Worm (Caenorhabditis elegans) whole organism, L4 larva: ENCODE results near the gene C27B7.5.

Experiments used
- D1046.2 ChIP-seq: fragments of 200-800 bp; sonication (Bioruptor generic); IDR thresholded peaks from 2 replicates; pipeline ENCODE4 v1.3.6; 2022; ENCODE audit warnings: missing genetic modification characterization, missing compliant biosample characterization
- F10B5.3 ChIP-seq: sonication (generic microtip); optimal IDR thresholded peaks from 2 replicates; lab custom pipeline; 2016; ENCODE audit warnings: mild to moderate bottlenecking, missing genetic modification characterization, missing compliant biosample characterization
- T26A8.4 ChIP-seq: fragments of 200-800 bp; sonication (Bioruptor generic); IDR thresholded peaks from 2 replicates; pipeline ENCODE4 v1.3.6; 2022; ENCODE audit warnings: missing genetic modification characterization, missing compliant biosample characterization
- Y105C5A.15 ChIP-seq: fragments of 200-800 bp; sonication (Bioruptor generic); IDR thresholded peaks from 2 replicates; pipeline ENCODE4 v1.3.6; 2022; ENCODE audit warnings: missing genetic modification characterization, missing compliant biosample characterization
- aha-1 ChIP-seq: fragments of 150-350 bp; peaks from one replicate; lab custom pipeline; 2014; ENCODE audit warnings: missing biosample characterization, missing genetic modification characterization
- arid-1 ChIP-seq: fragments of 200-800 bp; sonication (Bioruptor generic); conservative IDR thresholded peaks from 2 replicates; pipeline ENCODE4 v1.3.6; 2022; ENCODE audit warnings: missing genetic modification reagents, missing genetic modification characterization, missing compliant biosample characterization
- ceh-28 ChIP-seq: fragments of 150-350 bp; optimal IDR thresholded peaks from 2 replicates; lab custom pipeline; 2014; ENCODE audit warnings: missing biosample characterization, missing genetic modification reagents, missing genetic modification characterization
- ceh-62 ChIP-seq: sonication (generic microtip); optimal IDR thresholded peaks from 2 replicates; lab custom pipeline; 2017; ENCODE audit warnings: missing biosample characterization, missing genetic modification characterization
- ceh-82 ChIP-seq: sonication (generic microtip); optimal IDR thresholded peaks from 2 replicates; lab custom pipeline; 2017; ENCODE audit warnings: missing biosample characterization, missing genetic modification characterization
- daf-12 ChIP-seq: fragments of 150-350 bp; optimal IDR thresholded peaks from 2 replicates; lab custom pipeline; 2014; ENCODE audit warnings: missing biosample characterization, missing genetic modification reagents, missing genetic modification characterization
- dmd-6 ChIP-seq: fragments of 200-800 bp; sonication (Bioruptor generic); IDR thresholded peaks from 2 replicates; pipeline ENCODE4 v1.3.6; 2022; ENCODE audit warnings: missing genetic modification reagents, missing genetic modification characterization, missing compliant biosample characterization
- dmd-8 ChIP-seq: fragments of 200-800 bp; sonication (Bioruptor generic); IDR thresholded peaks from 2 replicates; pipeline ENCODE4 v1.3.6; 2022; ENCODE audit warnings: missing genetic modification characterization, missing compliant biosample characterization
- dmd-9 ChIP-seq: fragments of 200-800 bp; sonication (Bioruptor generic); IDR thresholded peaks from 2 replicates; pipeline ENCODE4 v1.3.6; 2022; ENCODE audit warnings: missing genetic modification reagents, missing genetic modification characterization, missing compliant biosample characterization
- dpl-1 ChIP-seq: fragments of 150-350 bp; optimal IDR thresholded peaks from 2 replicates; lab custom pipeline; 2014; ENCODE audit warnings: missing biosample characterization, missing genetic modification reagents, missing genetic modification characterization
- duxl-1 ChIP-seq: sonication (generic microtip); optimal IDR thresholded peaks from 2 replicates; lab custom pipeline; 2016; ENCODE audit warnings: mild to moderate bottlenecking, missing genetic modification characterization, moderate library complexity, missing compliant biosample characterization; ENCODE audit not compliant: poor library complexity
- dve-1 ChIP-seq: sonication (generic microtip); optimal IDR thresholded peaks from 2 replicates; lab custom pipeline; 2017; ENCODE audit warnings: antibody characterized with exemption, mild to moderate bottlenecking, missing genetic modification characterization, missing compliant biosample characterization; ENCODE audit not compliant: insufficient read depth
- egl-43 ChIP-seq: fragments of 200-800 bp; sonication (Bioruptor generic); IDR thresholded peaks from 2 replicates; pipeline ENCODE4 v1.3.6; 2022; ENCODE audit warnings: missing genetic modification reagents, missing genetic modification characterization, missing compliant biosample characterization
- gei-8 ChIP-seq: fragments of 200-800 bp; sonication (Bioruptor generic); optimal IDR thresholded peaks from 2 replicates; lab custom pipeline; 2018; ENCODE audit warnings: mild to moderate bottlenecking, missing genetic modification characterization, missing compliant biosample characterization
- hlh-30 ChIP-seq: sonication (generic microtip); optimal IDR thresholded peaks from 2 replicates; lab custom pipeline; 2017; ENCODE audit warnings: antibody characterized with exemption, mild to moderate bottlenecking, missing genetic modification characterization, missing compliant biosample characterization; ENCODE audit not compliant: insufficient read depth
- hmg-1.1 ChIP-seq: fragments of 200-800 bp; sonication (Bioruptor generic); IDR thresholded peaks from 2 replicates; pipeline ENCODE4 v1.3.6; 2022; ENCODE audit warnings: missing genetic modification reagents, missing genetic modification characterization, missing compliant biosample characterization
- lim-7 ChIP-seq: fragments of 200-800 bp; sonication (Bioruptor generic); IDR thresholded peaks from 2 replicates; pipeline ENCODE4 v1.3.6; 2022; ENCODE audit warnings: missing genetic modification characterization, missing compliant biosample characterization
- lin-13 ChIP-seq: fragments of 150-350 bp; optimal IDR thresholded peaks from 2 replicates; lab custom pipeline; 2014; ENCODE audit warnings: missing biosample characterization, missing genetic modification reagents, missing genetic modification characterization
- lin-29 ChIP-seq: fragments of 200-800 bp; sonication (Bioruptor generic); IDR thresholded peaks from 2 replicates; pipeline ENCODE4 v1.3.6; 2022; ENCODE audit warnings: missing genetic modification reagents, missing genetic modification characterization, missing compliant biosample characterization
- lin-38 ChIP-seq: fragments of 200-800 bp; sonication (Bioruptor generic); IDR thresholded peaks from 2 replicates; pipeline ENCODE4 v1.3.6; 2022; ENCODE audit warnings: missing genetic modification reagents, missing genetic modification characterization, missing compliant biosample characterization
- lin-39 ChIP-seq: fragments of 150-350 bp; optimal IDR thresholded peaks from 2 replicates; lab custom pipeline; 2014; ENCODE audit warnings: missing biosample characterization, missing genetic modification reagents, missing genetic modification characterization
- lsy-2 ChIP-seq, 2 experiments: fragments of 150-350 bp in 1 of 2; sonication (generic microtip) in 1 of 2; optimal IDR thresholded peaks; 2 replicates each; lab custom pipeline; 2014 to 2017; ENCODE audit warnings: missing biosample characterization in 2 of 2, missing genetic modification characterization in 2 of 2
- madf-9 ChIP-seq: fragments of 200-800 bp; sonication (Bioruptor generic); conservative IDR thresholded peaks from 2 replicates; pipeline ENCODE4 v1.3.6; 2022; ENCODE audit warnings: missing genetic modification reagents, missing genetic modification characterization, missing compliant biosample characterization
- mes-2 ChIP-seq: sonication (generic microtip); optimal IDR thresholded peaks from 2 replicates; lab custom pipeline; 2016; ENCODE audit warnings: missing genotype, mild to moderate bottlenecking, missing genetic modification characterization, missing compliant biosample characterization; ENCODE audit not compliant: poor library complexity, severe bottlenecking
- mxl-2 ChIP-seq: fragments of 200-800 bp; sonication (Bioruptor generic); conservative IDR thresholded peaks from 2 replicates; pipeline ENCODE4 v1.3.6; 2022; ENCODE audit warnings: missing genetic modification reagents, missing genetic modification characterization, missing compliant biosample characterization
- nhr-10 ChIP-seq: fragments of 150-350 bp; optimal IDR thresholded peaks from 2 replicates; lab custom pipeline; 2014; ENCODE audit warnings: missing biosample characterization, missing genetic modification characterization
- nhr-11 ChIP-seq: fragments of 150-350 bp; optimal IDR thresholded peaks from 2 replicates; lab custom pipeline; 2014; ENCODE audit warnings: missing biosample characterization, missing genetic modification characterization
- nhr-237 ChIP-seq: sonication (generic microtip); optimal IDR thresholded peaks from 2 replicates; lab custom pipeline; 2017; ENCODE audit warnings: missing biosample characterization, missing genetic modification characterization
- nhr-42 ChIP-seq: fragments of 200-800 bp; sonication (Bioruptor generic); IDR thresholded peaks from 2 replicates; pipeline ENCODE4 v1.3.6; 2022; ENCODE audit warnings: missing genetic modification characterization, missing compliant biosample characterization
- pha-4 ChIP-seq, 2 experiments: fragments of 150-350 bp in 1 of 2; fragments of 200-800 bp in 1 of 2; sonication (Bioruptor generic) in 1 of 2; IDR thresholded peaks in 1 of 2; optimal IDR thresholded peaks in 1 of 2; 2 replicates each; pipeline versions ENCODE4 v1.3.6 to Lab custom; 2014 to 2022; ENCODE audit warnings: missing genetic modification characterization in 2 of 2, missing genetic modification reagents in 2 of 2, missing biosample characterization in 1 of 2, missing compliant biosample characterization in 1 of 2
- php-3 ChIP-seq: fragments of 200-800 bp; sonication (Bioruptor generic); IDR thresholded peaks from 2 replicates; pipeline ENCODE4 v1.3.6; 2022; ENCODE audit warnings: missing genetic modification reagents, missing genetic modification characterization, missing compliant biosample characterization
- pqm-1 ChIP-seq: sonication (generic microtip); optimal IDR thresholded peaks from 2 replicates; lab custom pipeline; 2017; ENCODE audit warnings: missing biosample characterization, missing genetic modification characterization
- rbr-2 ChIP-seq: sonication (generic microtip); optimal IDR thresholded peaks from 2 replicates; lab custom pipeline; 2016; ENCODE audit warnings: missing genotype, missing genetic modification characterization, missing compliant biosample characterization
- skn-1 ChIP-seq: fragments of 150-350 bp; optimal IDR thresholded peaks from 2 replicates; lab custom pipeline; 2014; ENCODE audit warnings: missing biosample characterization, missing genetic modification characterization
- snpc-4 ChIP-seq: fragments of 150-350 bp; optimal IDR thresholded peaks from 2 replicates; lab custom pipeline; 2014; ENCODE audit warnings: missing biosample characterization, missing genetic modification characterization
- spr-1 ChIP-seq: sonication (generic microtip); optimal IDR thresholded peaks from 2 replicates; lab custom pipeline; 2016; ENCODE audit warnings: mild to moderate bottlenecking, missing genetic modification characterization, missing compliant biosample characterization
- tag-97 ChIP-seq: fragments of 200-800 bp; sonication (Bioruptor generic); IDR thresholded peaks from 2 replicates; pipeline ENCODE4 v1.3.6; 2022; ENCODE audit warnings: missing genetic modification characterization, missing compliant biosample characterization
- unc-130 ChIP-seq: sonication (generic microtip); optimal IDR thresholded peaks from 2 replicates; lab custom pipeline; 2016; ENCODE audit warnings: missing genetic modification reagents, missing genetic modification characterization, missing compliant biosample characterization
- unc-39 ChIP-seq: sonication (generic microtip); optimal IDR thresholded peaks from 2 replicates; lab custom pipeline; 2017; ENCODE audit warnings: missing biosample characterization, missing genetic modification characterization
- zag-1 ChIP-seq: fragments of 150-350 bp; optimal IDR thresholded peaks from 2 replicates; lab custom pipeline; 2014; ENCODE audit warnings: missing biosample characterization, missing genetic modification characterization
- zfp-3 ChIP-seq: fragments of 200-800 bp; sonication (Bioruptor generic); conservative IDR thresholded peaks from 2 replicates; pipeline ENCODE4 v1.3.6; 2022; ENCODE audit warnings: missing genetic modification reagents, missing genetic modification characterization, missing compliant biosample characterization
- zip-2 ChIP-seq: fragments of 150-350 bp; optimal IDR thresholded peaks from 2 replicates; lab custom pipeline; 2014; ENCODE audit warnings: missing biosample characterization, missing genetic modification characterization
- ztf-7 ChIP-seq: fragments of 150-350 bp; optimal IDR thresholded peaks from 2 replicates; lab custom pipeline; 2014; ENCODE audit warnings: missing biosample characterization, missing genetic modification characterization

Gene C27B7.5

ce11 chrIV:8925990-8926389 lies 24.5 kb downstream of the C27B7.5 start, which contains the start of the genes D1046.2 and cfim-2 (continued):
- TF ChIP-seq php-3 (GFP tag; lab: Robert Waterston, UW) (no peak), ceh-28 (tag; lab: Kevin White, UChicago) (no peak), lsy-2 (tag; optimal IDR thresholded peaks at IDR 0.05; lab: Kevin White, UChicago) (peak in 1 of 2 experiments; percentile 57), zag-1 (tag; lab: Kevin White, UChicago) (no peak), dve-1 (tag; lab: Kevin White, UChicago) (peak; percentile 12), lin-13 (GFP tag; lab: Kevin White, UChicago) (no peak), dmd-6 (GFP tag; lab: Robert Waterston, UW) (no peak), nhr-10 (tag; lab: Kevin White, UChicago) (no peak), gei-8 (GFP tag; lab: Kevin White, UChicago) (no peak), hlh-30 (tag; lab: Kevin White, UChicago) (peak; percentile 26), ceh-62 (tag; lab: Kevin White, UChicago) (no peak), spr-1 (tag; lab: Kevin White, UChicago) (no peak)

- TF ChIP-seq ceh-82 (tag; lab: Kevin White, UChicago) = no peak
- peak; percentile 90 for TF ChIP-seq aha-1 (tag; lab: Kevin White, UChicago)
- no peak for TF ChIP-seq nhr-237
- 0 out of 2 replicates have a peak, but pooled peaks have one; percentile 55 for TF ChIP-seq D1046.2
- no peak for TF ChIP-seq pqm-1
- TF ChIP-seq nhr-11 (tag; lab: Kevin White, UChicago) = no peak
- no peak for TF ChIP-seq daf-12 (tag; lab: Kevin White, UChicago)
- no peak for TF ChIP-seq lsy-2 (tag; optimal IDR thresholded peaks at IDR 0.05; lab: Kevin White, UChicago)
- no peak for TF ChIP-seq dpl-1 (GFP tag; lab: Kevin White, UChicago)
- TF ChIP-seq Y105C5A.15 (GFP tag; lab: Robert Waterston, UW) = no peak
- no peak for TF ChIP-seq hlh-30 (tag; lab: Kevin White, UChicago)
- no peak for TF ChIP-seq lim-7 (GFP tag; lab: Robert Waterston, UW)
- TF ChIP-seq T26A8.4 (GFP tag; lab: Robert Waterston, UW) = no peak
Measured at ce11 chrIV:8926511-8926910, 25.1 kb downstream of the C27B7.5 start.

DNA sequence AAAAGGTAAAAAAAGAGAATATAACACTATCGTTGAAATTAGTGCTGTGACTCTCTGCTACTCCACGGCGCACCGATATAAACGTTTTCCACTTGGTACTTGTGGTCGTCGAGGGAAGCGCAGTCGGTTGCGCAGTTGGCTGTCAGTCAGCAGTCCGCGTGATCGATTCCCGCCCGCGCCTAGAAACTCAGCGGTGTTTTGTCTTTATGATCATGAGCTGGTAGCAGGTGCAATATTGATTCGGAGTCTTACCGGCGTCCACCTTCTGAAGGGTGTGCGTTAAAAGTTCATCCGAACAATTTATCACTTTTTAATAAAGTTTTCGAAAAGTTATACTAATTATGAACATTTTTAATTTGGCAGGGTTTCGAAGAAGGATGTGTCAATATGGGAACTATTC lies 25.6 kb downstream of the C27B7.5 start:
- TF ChIP-seq skn-1 (tag; lab: Kevin White, UChicago) (no peak), pha-4 (GFP tag; IDR thresholded peaks at IDR 0.05; lab: Robert Waterston, UW) (peak; percentile 96), pha-4 (tag; optimal IDR thresholded peaks at IDR 0.05; lab: Kevin White, UChicago) (no peak), duxl-1 (peak; percentile 82), tag-97 (no peak), rbr-2 (tag; lab: Kevin White, UChicago) (peak; percentile 82), snpc-4 (tag; lab: Kevin White, UChicago) (no peak), unc-130 (GFP tag; lab: Kevin White, UChicago) (peak; percentile 87), lin-39 (tag; lab: Kevin White, UChicago) (no peak), arid-1 (GFP tag; lab: Robert Waterston, UW) (peak; percentile 92), lim-7 (GFP tag; lab: Robert Waterston, UW) (peak; percentile 98), dpl-1 (GFP tag; lab: Kevin White, UChicago) (peak; percentile 40), nhr-237 (no peak), ztf-7 (peak; percentile 89), mes-2 (tag; lab: Kevin White, UChicago) (peak; percentile 89), mxl-2 (GFP tag; lab: Robert Waterston, UW) (peak; percentile 72), dmd-8 (GFP tag; lab: Robert Waterston, UW) (peak; percentile 98), nhr-42 (GFP tag; lab: Robert Waterston, UW) (peak; percentile 77; the same call in 1 of the 2 replicates), egl-43 (GFP tag; lab: Robert Waterston, UW) (peak; percentile 97), zfp-3 (GFP tag; lab: Robert Waterston, UW) (peak; percentile 89), F10B5.3 (peak; percentile 56), zip-2 (tag; lab: Kevin White, UChicago) (peak; percentile 37), lin-29 (GFP tag; lab: Robert Waterston, UW) (peak; percentile 73; the same call in 1 of the 2 replicates), madf-9 (GFP tag; lab: Robert Waterston, UW) (peak; percentile 92), dmd-9 (GFP tag; lab: Robert Waterston, UW) (peak; percentile 66), hmg-1.1 (GFP tag; lab: Robert Waterston, UW) (peak; percentile 84), lin-38 (peak; percentile 85), nhr-11 (tag; lab: Kevin White, UChicago) (peak; percentile 16), zag-1 (tag; lab: Kevin White, UChicago) (peak; percentile 16), unc-39 (no peak), spr-1 (tag; lab: Kevin White, UChicago) (peak; percentile 80)
